Fruit fly (Drosophila melanogaster): Measurements from ENCODE around the gene cv-c.

DNA sequence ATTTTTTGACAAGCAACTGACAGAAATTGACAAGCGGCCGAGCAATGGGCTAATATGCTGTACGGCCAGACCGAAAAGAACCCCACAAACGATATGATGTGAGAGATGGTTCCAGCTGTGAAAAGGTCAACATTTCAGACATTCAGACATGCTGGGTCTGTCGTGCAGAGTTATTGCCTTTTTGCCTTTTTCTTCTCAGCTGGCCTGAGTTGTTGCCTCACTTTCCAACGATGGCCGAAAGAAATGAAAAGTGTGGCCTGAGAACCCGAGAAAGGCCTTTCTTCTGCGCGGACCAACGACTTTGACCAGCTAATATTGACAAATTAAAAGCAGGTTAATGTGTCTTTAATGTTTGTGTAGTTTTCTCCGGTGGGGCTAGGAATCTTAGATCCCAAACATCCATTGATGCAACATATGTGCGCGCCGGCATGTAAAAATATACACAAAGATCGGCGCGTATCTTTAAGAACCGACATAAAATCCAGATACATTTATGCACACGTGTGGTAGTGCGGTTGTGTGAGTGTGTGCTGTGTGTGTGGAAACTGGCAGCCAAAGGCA, 3.6 kb downstream of the cv-c start:
- TF ChIP-seq pan (optimal IDR thresholded peaks at IDR 0.05) (no peak), Dll (optimal IDR thresholded peaks at IDR 0.05) (no peak), psq (optimal IDR thresholded peaks at IDR 0.05) (no peak)

Measured in whole organism.